Worm (Caenorhabditis elegans): ENCODE results near the gene ced-6.

Gene ced-6

DNA sequence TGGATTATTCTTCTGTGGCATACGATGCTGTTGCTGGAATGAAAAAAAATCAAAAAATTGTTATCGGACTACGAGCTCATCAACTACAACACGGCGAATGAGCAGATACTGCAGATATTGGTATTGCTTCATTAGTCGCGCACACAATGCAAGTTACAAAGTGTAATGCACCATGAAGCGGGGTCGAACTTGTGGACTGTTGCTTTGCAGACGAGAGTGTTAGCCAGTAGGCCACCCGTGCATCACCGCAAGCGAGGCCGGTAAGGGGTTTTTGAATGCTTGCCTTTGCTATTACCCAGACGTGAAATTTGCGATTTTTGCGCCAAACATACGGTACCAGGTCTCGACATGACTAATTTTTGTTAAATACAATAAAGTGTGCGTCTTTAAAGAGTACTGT lies 6.4 kb downstream of the ced-6 start:
- TF ChIP-seq nhr-47 (tag; optimal IDR thresholded peaks at IDR 0.05): peak; percentile 81
- TF ChIP-seq ztf-11 (tag; optimal IDR thresholded peaks at IDR 0.05): peak in 1 of 2 experiments; percentile 38
- TF ChIP-seq unc-62 (GFP tag; optimal IDR thresholded peaks at IDR 0.05): no peak
- TF ChIP-seq aly-2 (tag; optimal IDR thresholded peaks at IDR 0.05): peak; percentile 58
- peak; percentile 8 to 59 (median 58) for TF ChIP-seq dpl-1 (GFP tag; optimal IDR thresholded peaks at IDR 0.05)
- TF ChIP-seq ama-1 (optimal IDR thresholded peaks at IDR 0.05): peak; percentile 6
- TF ChIP-seq xbp-1 (tag; optimal IDR thresholded peaks at IDR 0.05): peak; percentile 57
- peak; percentile 69 for TF ChIP-seq tbx-2 (tag; optimal IDR thresholded peaks at IDR 0.05)
- TF ChIP-seq hlh-17 (GFP tag; optimal IDR thresholded peaks at IDR 0.05; ENCODE audit: borderline replicate concordance): no peak
- TF ChIP-seq pag-3 (tag; optimal IDR thresholded peaks at IDR 0.05; ENCODE audit: borderline replicate concordance, insufficient read depth): no peak
- peak; percentile 44 for TF ChIP-seq nhr-76 (tag; optimal IDR thresholded peaks at IDR 0.05)
- no peak for TF ChIP-seq nhr-28 (tag; optimal IDR thresholded peaks at IDR 0.05)
- TF ChIP-seq ceh-88 (GFP tag; IDR thresholded peaks at IDR 0.05): peak; percentile 39; the same call in 1 of the 2 replicates
- no peak for TF ChIP-seq nhr-11 (tag; optimal IDR thresholded peaks at IDR 0.05)
- no peak for TF ChIP-seq aha-1 (tag; optimal IDR thresholded peaks at IDR 0.05)
- TF ChIP-seq lir-3 (tag; optimal IDR thresholded peaks at IDR 0.05; ENCODE audit: poor library complexity): peak; percentile 64
- peak; percentile 72 for TF ChIP-seq jun-1 (tag; optimal IDR thresholded peaks at IDR 0.05)
- TF ChIP-seq irx-1 (tag; optimal IDR thresholded peaks at IDR 0.05): peak; percentile 62
- peak; percentile 88 for TF ChIP-seq rnt-1 (tag; optimal IDR thresholded peaks at IDR 0.05)
- TF ChIP-seq nhr-84 (tag; optimal IDR thresholded peaks at IDR 0.05): no peak
- TF ChIP-seq C04F5.9 (tag; optimal IDR thresholded peaks at IDR 0.05): peak; percentile 25
- no peak for TF ChIP-seq isw-1 (GFP tag; IDR thresholded peaks at IDR 0.05)
- peak; percentile 12 for TF ChIP-seq lin-39 (tag; optimal IDR thresholded peaks at IDR 0.05)
- TF ChIP-seq Y116A8C.19 (tag; optimal IDR thresholded peaks at IDR 0.05; ENCODE audit: borderline replicate concordance): no peak
- TF ChIP-seq ceh-82 (tag; optimal IDR thresholded peaks at IDR 0.05): peak; percentile 50 to 62 (median 58)
- no peak for TF ChIP-seq nhr-237 (tag; optimal IDR thresholded peaks at IDR 0.05)
- TF ChIP-seq tlp-1 (tag; optimal IDR thresholded peaks at IDR 0.05): no peak
- peak; percentile 78 for TF ChIP-seq nhr-90 (tag; optimal IDR thresholded peaks at IDR 0.05; ENCODE audit: poor library complexity)
- peak; percentile 58 for TF ChIP-seq skn-1 (tag; optimal IDR thresholded peaks at IDR 0.05)
- peak; percentile 5 for TF ChIP-seq unc-130 (tag; optimal IDR thresholded peaks at IDR 0.05)
- TF ChIP-seq zip-4 (GFP tag; optimal IDR thresholded peaks at IDR 0.05): peak; percentile 17
- TF ChIP-seq pqm-1 (tag; optimal IDR thresholded peaks at IDR 0.05): no peak
- TF ChIP-seq snpc-4 (tag; optimal IDR thresholded peaks at IDR 0.05): peak; percentile 54
- no peak for TF ChIP-seq ces-1 (GFP tag; optimal IDR thresholded peaks at IDR 0.05)
- peak; percentile 88 for TF ChIP-seq snu-23 (GFP tag; optimal IDR thresholded peaks at IDR 0.05)
- TF ChIP-seq vab-15 (tag; optimal IDR thresholded peaks at IDR 0.05): no peak
- TF ChIP-seq grh-1 (GFP tag; IDR thresholded peaks at IDR 0.05): peak; percentile 33; the same call in 1 of the 2 replicates
- TF ChIP-seq lin-35 (GFP tag; optimal IDR thresholded peaks at IDR 0.05): peak; percentile 67 to 87
- TF ChIP-seq fos-1 (tag; optimal IDR thresholded peaks at IDR 0.05): peak; percentile 16
- peak; percentile 7 for TF ChIP-seq ceh-90 (tag; optimal IDR thresholded peaks at IDR 0.05)
- TF ChIP-seq unc-98 (GFP tag; IDR thresholded peaks at IDR 0.05): peak; percentile 56; the same call in 1 of the 2 replicates
- TF ChIP-seq alr-1 (tag; optimal IDR thresholded peaks at IDR 0.05; ENCODE audit: borderline replicate concordance): no peak
- TF ChIP-seq mef-2 (tag; optimal IDR thresholded peaks at IDR 0.05): no peak
- TF ChIP-seq pax-3 (tag; optimal IDR thresholded peaks at IDR 0.05): no peak
- TF ChIP-seq efl-1 (optimal IDR thresholded peaks at IDR 0.05): peak; percentile 67 to 71
- peak; percentile 52 to 97 for TF ChIP-seq efl-1 (GFP tag; optimal IDR thresholded peaks at IDR 0.05 in 1 of 2)
- no peak for TF ChIP-seq sptf-1 (tag; optimal IDR thresholded peaks at IDR 0.05)
- TF ChIP-seq ceh-8 (GFP tag; optimal IDR thresholded peaks at IDR 0.05): peak; percentile 43
- peak; percentile 82 for TF ChIP-seq nhr-20 (tag; optimal IDR thresholded peaks at IDR 0.05)
- TF ChIP-seq hlh-4 (tag; optimal IDR thresholded peaks at IDR 0.05): no peak
- TF ChIP-seq nhr-85 (tag): peak; percentile 74
- peak; percentile 66 for TF ChIP-seq lin-14 (GFP tag; optimal IDR thresholded peaks at IDR 0.05)
- peak; percentile 15 for TF ChIP-seq F16B12.6 (tag; optimal IDR thresholded peaks at IDR 0.05)

All from whole organism, L1 larva.